Worm (Caenorhabditis elegans) whole organism, L4 larva: Measurements from ENCODE around the gene gei-3.

Source experiments
- D1046.2 ChIP-seq: fragments of 200-800 bp; sonication (Bioruptor generic); IDR thresholded peaks from 2 replicates; pipeline ENCODE4 v1.3.6; 2022; ENCODE audit warnings: missing genetic modification characterization, missing compliant biosample characterization
- F49E8.2 ChIP-seq: sonication (generic microtip); optimal IDR thresholded peaks from 2 replicates; lab custom pipeline; 2016; ENCODE audit warnings: missing compliant biosample characterization, mild to moderate bottlenecking, missing genetic modification characterization, borderline replicate concordance
- T20F7.1 ChIP-seq: fragments of 200-800 bp; sonication (Bioruptor generic); optimal IDR thresholded peaks from 2 replicates; lab custom pipeline; 2018; ENCODE audit warnings: mild to moderate bottlenecking, missing genetic modification characterization, missing compliant biosample characterization
- Y5F2A.4 ChIP-seq: fragments of 200-800 bp; sonication (Bioruptor generic); optimal IDR thresholded peaks from 2 replicates; lab custom pipeline; 2018; ENCODE audit warnings: mild to moderate bottlenecking, missing genetic modification characterization, missing compliant biosample characterization
- aha-1 ChIP-seq: fragments of 150-350 bp; peaks from one replicate; lab custom pipeline; 2014; ENCODE audit warnings: missing biosample characterization, missing genetic modification characterization
- attf-4 ChIP-seq: sonication (generic microtip); optimal IDR thresholded peaks from 3 replicates; lab custom pipeline; 2017; ENCODE audit warnings: missing biosample characterization, missing genetic modification characterization
- cey-2 ChIP-seq: sonication (generic microtip); optimal IDR thresholded peaks from 3 replicates; lab custom pipeline; 2017; ENCODE audit warnings: missing genetic modification characterization, mild to moderate bottlenecking, missing compliant biosample characterization, antibody characterized with exemption, borderline replicate concordance; ENCODE audit not compliant: insufficient read depth
- daf-12 ChIP-seq: fragments of 150-350 bp; optimal IDR thresholded peaks from 2 replicates; lab custom pipeline; 2014; ENCODE audit warnings: missing biosample characterization, missing genetic modification reagents, missing genetic modification characterization
- daf-16 ChIP-seq, 3 experiments: sonication (generic microtip); optimal IDR thresholded peaks; 2 replicates each; lab custom pipeline; 2016 to 2017; ENCODE audit warnings: missing genetic modification characterization in 3 of 3, missing genetic modification reagents in 3 of 3, mild to moderate bottlenecking in 2 of 3, missing compliant biosample characterization in 2 of 3, missing biosample characterization in 1 of 3, moderate library complexity in 1 of 3
- dmd-6 ChIP-seq: fragments of 200-800 bp; sonication (Bioruptor generic); IDR thresholded peaks from 2 replicates; pipeline ENCODE4 v1.3.6; 2022; ENCODE audit warnings: missing genetic modification reagents, missing genetic modification characterization, missing compliant biosample characterization
- dpl-1 ChIP-seq: fragments of 150-350 bp; optimal IDR thresholded peaks from 2 replicates; lab custom pipeline; 2014; ENCODE audit warnings: missing biosample characterization, missing genetic modification reagents, missing genetic modification characterization
- duxl-1 ChIP-seq: sonication (generic microtip); optimal IDR thresholded peaks from 2 replicates; lab custom pipeline; 2016; ENCODE audit warnings: mild to moderate bottlenecking, missing genetic modification characterization, moderate library complexity, missing compliant biosample characterization; ENCODE audit not compliant: poor library complexity
- dve-1 ChIP-seq: sonication (generic microtip); optimal IDR thresholded peaks from 2 replicates; lab custom pipeline; 2017; ENCODE audit warnings: antibody characterized with exemption, mild to moderate bottlenecking, missing genetic modification characterization, missing compliant biosample characterization; ENCODE audit not compliant: insufficient read depth
- hif-1 ChIP-seq, 2 experiments: sonication (generic microtip); optimal IDR thresholded peaks; 2 replicates each; lab custom pipeline; 2016 to 2017; ENCODE audit warnings: missing compliant biosample characterization in 2 of 2, missing genetic modification characterization in 2 of 2, missing genetic modification reagents in 2 of 2, missing genotype in 2 of 2, mild to moderate bottlenecking in 1 of 2
- hlh-11 ChIP-seq: fragments of 200-800 bp; sonication (Bioruptor generic); optimal IDR thresholded peaks from 2 replicates; lab custom pipeline; 2018; ENCODE audit warnings: mild to moderate bottlenecking, missing genetic modification characterization, missing compliant biosample characterization
- hlh-30 ChIP-seq: sonication (generic microtip); optimal IDR thresholded peaks from 2 replicates; lab custom pipeline; 2017; ENCODE audit warnings: antibody characterized with exemption, mild to moderate bottlenecking, missing genetic modification characterization, missing compliant biosample characterization; ENCODE audit not compliant: insufficient read depth
- lin-1 ChIP-seq: fragments of 200-800 bp; sonication (Bioruptor generic); IDR thresholded peaks from 2 replicates; pipeline ENCODE4 v1.3.6; 2022; ENCODE audit warnings: missing genetic modification reagents, missing genetic modification characterization, missing compliant biosample characterization
- lin-13 ChIP-seq: fragments of 150-350 bp; optimal IDR thresholded peaks from 2 replicates; lab custom pipeline; 2014; ENCODE audit warnings: missing biosample characterization, missing genetic modification reagents, missing genetic modification characterization
- lsy-2 ChIP-seq, 2 experiments: fragments of 150-350 bp in 1 of 2; sonication (generic microtip) in 1 of 2; optimal IDR thresholded peaks; 2 replicates each; lab custom pipeline; 2014 to 2017; ENCODE audit warnings: missing biosample characterization in 2 of 2, missing genetic modification characterization in 2 of 2
- mdl-1 ChIP-seq, 2 experiments: fragments of 150-350 bp in 1 of 2; sonication (generic microtip) in 1 of 2; optimal IDR thresholded peaks; 2 replicates each; lab custom pipeline; 2014 to 2017; ENCODE audit warnings: missing biosample characterization in 2 of 2, missing genetic modification characterization in 2 of 2
- mep-1 ChIP-seq: fragments of 150-350 bp; sonication (generic microtip); optimal IDR thresholded peaks from 3 replicates; lab custom pipeline; 2014; ENCODE audit warnings: missing biosample characterization, missing genetic modification characterization
- mes-2 ChIP-seq: sonication (generic microtip); optimal IDR thresholded peaks from 2 replicates; lab custom pipeline; 2016; ENCODE audit warnings: missing genotype, mild to moderate bottlenecking, missing genetic modification characterization, missing compliant biosample characterization; ENCODE audit not compliant: poor library complexity, severe bottlenecking
- mxl-3 ChIP-seq: fragments of 200-800 bp; sonication (Bioruptor generic); optimal IDR thresholded peaks from 2 replicates; lab custom pipeline; 2018; ENCODE audit warnings: mild to moderate bottlenecking, missing genetic modification characterization, missing compliant biosample characterization
- nhr-102 ChIP-seq: sonication (generic microtip); optimal IDR thresholded peaks from 2 replicates; lab custom pipeline; 2016; ENCODE audit warnings: mild to moderate bottlenecking, missing genetic modification characterization, moderate library complexity, missing compliant biosample characterization
- nhr-11 ChIP-seq: fragments of 150-350 bp; optimal IDR thresholded peaks from 2 replicates; lab custom pipeline; 2014; ENCODE audit warnings: missing biosample characterization, missing genetic modification characterization
- nhr-111 ChIP-seq: fragments of 200-800 bp; sonication (Bioruptor generic); optimal IDR thresholded peaks from 2 replicates; lab custom pipeline; 2018; ENCODE audit warnings: mild to moderate bottlenecking, missing genetic modification characterization, missing compliant biosample characterization
- nhr-25 ChIP-seq: sonication (generic microtip); optimal IDR thresholded peaks from 2 replicates; lab custom pipeline; 2017; ENCODE audit warnings: missing genetic modification characterization, mild to moderate bottlenecking, missing compliant biosample characterization, antibody characterized with exemption, moderate library complexity, borderline replicate concordance; ENCODE audit not compliant: insufficient read depth
- nhr-28 ChIP-seq: fragments of 150-350 bp; optimal IDR thresholded peaks from 2 replicates; lab custom pipeline; 2014; ENCODE audit warnings: missing biosample characterization, missing genetic modification characterization
- nhr-41 ChIP-seq: fragments of 200-800 bp; sonication (Bioruptor generic); IDR thresholded peaks from 2 replicates; pipeline ENCODE4 v1.3.6; 2022; ENCODE audit warnings: missing genetic modification reagents, missing genetic modification characterization, missing compliant biosample characterization
- nhr-6 ChIP-seq: fragments of 150-350 bp; optimal IDR thresholded peaks from 2 replicates; lab custom pipeline; 2014; ENCODE audit warnings: missing biosample characterization, missing genetic modification characterization
- nhr-76 ChIP-seq: fragments of 150-350 bp; optimal IDR thresholded peaks from 2 replicates; lab custom pipeline; 2014; ENCODE audit warnings: missing biosample characterization, missing genetic modification characterization
- nhr-77 ChIP-seq: fragments of 150-350 bp; optimal IDR thresholded peaks from 2 replicates; lab custom pipeline; 2014; ENCODE audit warnings: missing biosample characterization, missing genetic modification characterization
- pqm-1 ChIP-seq: sonication (generic microtip); optimal IDR thresholded peaks from 2 replicates; lab custom pipeline; 2017; ENCODE audit warnings: missing biosample characterization, missing genetic modification characterization
- rbr-2 ChIP-seq: sonication (generic microtip); optimal IDR thresholded peaks from 2 replicates; lab custom pipeline; 2016; ENCODE audit warnings: missing genotype, missing genetic modification characterization, missing compliant biosample characterization
- saeg-2 ChIP-seq: fragments of 200-800 bp; sonication (Bioruptor generic); IDR thresholded peaks from 2 replicates; pipeline ENCODE4 v1.3.6; 2022; ENCODE audit warnings: missing genetic modification reagents, missing genetic modification characterization, missing compliant biosample characterization
- set-16 ChIP-seq: fragments of 200-800 bp; sonication (Bioruptor generic); IDR thresholded peaks from 2 replicates; pipeline ENCODE4 v1.3.6; 2022; ENCODE audit warnings: missing genetic modification reagents, missing genetic modification characterization, missing compliant biosample characterization
- spr-1 ChIP-seq: sonication (generic microtip); optimal IDR thresholded peaks from 2 replicates; lab custom pipeline; 2016; ENCODE audit warnings: mild to moderate bottlenecking, missing genetic modification characterization, missing compliant biosample characterization
- spr-3 ChIP-seq: fragments of 200-800 bp; sonication (Bioruptor generic); optimal IDR thresholded peaks from 2 replicates; lab custom pipeline; 2018; ENCODE audit warnings: mild to moderate bottlenecking, missing genetic modification characterization, missing compliant biosample characterization
- tag-97 ChIP-seq: fragments of 200-800 bp; sonication (Bioruptor generic); IDR thresholded peaks from 2 replicates; pipeline ENCODE4 v1.3.6; 2022; ENCODE audit warnings: missing genetic modification characterization, missing compliant biosample characterization
- unc-39 ChIP-seq: sonication (generic microtip); optimal IDR thresholded peaks from 2 replicates; lab custom pipeline; 2017; ENCODE audit warnings: missing biosample characterization, missing genetic modification characterization

The gei-3 gene

DNA sequence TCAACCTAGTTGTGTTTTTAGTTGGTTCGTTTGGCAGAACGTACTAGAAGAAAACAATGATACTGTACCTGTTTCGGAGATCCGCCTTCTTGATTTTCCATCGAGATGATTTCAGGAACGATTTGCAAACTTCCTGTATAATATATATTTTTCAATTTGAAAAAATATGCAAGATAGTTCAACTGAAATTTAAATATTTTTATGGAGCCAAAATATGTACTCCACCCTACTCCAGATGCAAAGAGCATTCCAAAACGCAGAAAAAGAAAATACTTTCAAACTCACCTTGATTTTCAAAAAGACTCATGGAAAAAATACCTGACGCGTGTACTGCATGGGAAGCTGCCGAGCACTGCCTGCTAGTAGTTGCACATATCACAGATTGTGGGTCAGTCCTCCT is at the start of gene gei-3:
TSS of gene gei-3 (minus strand) at position 101 of the 400 bp plus-strand sequence.
- TF ChIP-seq unc-39 (no peak), Y5F2A.4 (no peak), duxl-1 (tag; lab: Kevin White, UChicago) (no peak), nhr-77 (tag; lab: Kevin White, UChicago) (no peak), D1046.2 (no peak), aha-1 (tag; lab: Kevin White, UChicago) (no peak), lin-1 (GFP tag; lab: Robert Waterston, UW) (no peak), dve-1 (tag; lab: Kevin White, UChicago) (no peak)

DNA sequence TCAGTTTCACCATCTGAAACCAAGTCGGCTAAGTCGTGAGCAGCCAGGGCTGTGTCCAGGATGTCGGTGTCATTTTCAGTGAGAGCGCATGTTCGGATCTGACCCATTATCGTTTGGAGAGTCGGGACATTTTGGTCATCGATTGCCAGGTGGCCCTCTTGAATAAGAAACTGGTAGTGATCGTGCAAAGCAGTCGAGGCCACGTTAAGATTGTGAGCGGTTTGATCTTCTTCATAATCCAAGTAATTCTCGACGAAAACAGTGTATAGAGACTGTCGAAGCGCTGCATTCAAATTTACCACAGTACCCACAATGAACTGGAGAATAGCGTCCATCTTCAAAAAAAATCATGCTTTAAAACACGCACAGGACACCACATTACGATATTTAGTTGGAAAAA is 49.1 kb upstream of the gei-3 start, which contains the start of gene T14G8.6:
TSS of gene T14G8.6 (minus strand) at position 338 of the 400 bp plus-strand sequence.
- TF ChIP-seq aha-1 (tag; lab: Kevin White, UChicago), result peak; percentile 95
- TF ChIP-seq saeg-2 (GFP tag; lab: Robert Waterston, UW), result no peak
- TF ChIP-seq tag-97, result 0 out of 2 replicates have a peak, but pooled peaks have one; percentile 24
- TF ChIP-seq hif-1 (tag; optimal IDR thresholded peaks at IDR 0.05; lab: Kevin White, UChicago), result no peak
- TF ChIP-seq nhr-76 (tag; lab: Kevin White, UChicago), result no peak

DNA sequence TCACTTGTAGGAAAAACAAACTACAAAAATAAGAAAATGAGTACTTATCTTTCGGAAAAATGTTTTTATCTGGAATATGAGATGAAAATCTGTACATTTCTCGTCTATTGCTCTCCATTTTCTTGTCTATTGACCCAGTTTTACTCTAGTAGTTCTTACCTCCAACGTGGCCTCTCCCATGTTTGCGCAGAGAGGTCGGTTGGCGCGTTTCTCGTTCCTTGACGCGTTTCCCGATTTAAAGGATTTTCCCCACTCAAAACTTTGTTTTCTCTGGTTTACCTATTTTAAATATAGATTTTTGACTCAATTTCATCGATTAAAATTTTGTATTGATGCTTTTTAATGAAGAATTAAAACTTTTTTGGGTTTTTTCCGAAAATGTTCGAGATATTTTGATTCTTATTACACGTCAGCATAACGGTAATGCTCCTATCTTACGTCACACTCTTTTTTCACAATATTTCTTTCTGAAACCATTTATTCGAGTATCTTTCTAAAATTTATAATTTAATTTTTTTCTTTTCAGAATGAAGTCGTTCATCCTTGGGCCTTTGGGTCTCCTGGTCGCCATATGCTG is 47.4 kb upstream of the gei-3 start, which contains the start of gene T14G8.3:
TSS of gene T14G8.3 (plus strand) at position 527 of the 577 bp plus-strand sequence.
- peak; percentile 26; the same call in 1 of the 2 replicates for TF ChIP-seq dmd-6 (GFP tag; lab: Robert Waterston, UW)
- TF ChIP-seq daf-16 (GFP tag; optimal IDR thresholded peaks at IDR 0.05; lab: Kevin White, UChicago), result no peak
- peak; percentile 52 for TF ChIP-seq daf-16 (tag; optimal IDR thresholded peaks at IDR 0.05; lab: Kevin White, UChicago)
- TF ChIP-seq mxl-3 (GFP tag; lab: Kevin White, UChicago), result peak; percentile 19
- no peak for TF ChIP-seq attf-4 (tag; lab: Kevin White, UChicago)
- peak; percentile 83 for TF ChIP-seq mep-1 (tag; lab: Kevin White, UChicago)
- peak; percentile 68 for TF ChIP-seq hlh-11 (tag; lab: Kevin White, UChicago)
- peak; percentile 44 for TF ChIP-seq rbr-2 (tag; lab: Kevin White, UChicago)
- TF ChIP-seq spr-1, result peak; percentile 6
- TF ChIP-seq lsy-2 (tag; optimal IDR thresholded peaks at IDR 0.05; lab: Kevin White, UChicago), result peak in 1 of 2 experiments; percentile 75
- peak; percentile 77 for TF ChIP-seq aha-1 (tag; lab: Kevin White, UChicago)
- peak; percentile 69 for TF ChIP-seq dve-1 (tag; lab: Kevin White, UChicago)
- no peak for TF ChIP-seq nhr-111 (GFP tag; lab: Kevin White, UChicago)
- no peak for TF ChIP-seq set-16 (GFP tag; lab: Robert Waterston, UW)
- peak; percentile 23 for TF ChIP-seq nhr-102
- TF ChIP-seq nhr-25 (tag; lab: Kevin White, UChicago), result peak; percentile 11
- TF ChIP-seq nhr-41 (GFP tag; lab: Robert Waterston, UW), result no peak
- TF ChIP-seq cey-2 (tag; lab: Kevin White, UChicago), result no peak
- TF ChIP-seq lin-13 (GFP tag; lab: Kevin White, UChicago), result no peak
- TF ChIP-seq nhr-28 (tag; lab: Kevin White, UChicago), result peak; percentile 58
- no peak for TF ChIP-seq spr-3
- TF ChIP-seq F49E8.2 (tag; lab: Kevin White, UChicago), result no peak
- TF ChIP-seq nhr-11 (tag; lab: Kevin White, UChicago), result no peak
- TF ChIP-seq T20F7.1 (GFP tag; lab: Kevin White, UChicago), result peak; percentile 45
- TF ChIP-seq mdl-1 (tag; optimal IDR thresholded peaks at IDR 0.05; lab: Kevin White, UChicago), result peak in 1 of 2 experiments; percentile 41
- TF ChIP-seq daf-12 (tag; lab: Kevin White, UChicago), result no peak
- TF ChIP-seq nhr-77 (tag; lab: Kevin White, UChicago), result peak; percentile 52
- peak; percentile 49 for TF ChIP-seq dpl-1 (GFP tag; lab: Kevin White, UChicago)
- peak; percentile 39 for TF ChIP-seq hlh-30 (tag; lab: Kevin White, UChicago)
- TF ChIP-seq nhr-6 (tag; lab: Kevin White, UChicago), result peak; percentile 57
- TF ChIP-seq pqm-1 (tag; lab: Kevin White, UChicago), result peak; percentile 7
- TF ChIP-seq mes-2, result peak; percentile 69
